Fruit fly (Drosophila melanogaster): ENCODE measurements around the gene CG12093.

Gene CG12093

DNA sequence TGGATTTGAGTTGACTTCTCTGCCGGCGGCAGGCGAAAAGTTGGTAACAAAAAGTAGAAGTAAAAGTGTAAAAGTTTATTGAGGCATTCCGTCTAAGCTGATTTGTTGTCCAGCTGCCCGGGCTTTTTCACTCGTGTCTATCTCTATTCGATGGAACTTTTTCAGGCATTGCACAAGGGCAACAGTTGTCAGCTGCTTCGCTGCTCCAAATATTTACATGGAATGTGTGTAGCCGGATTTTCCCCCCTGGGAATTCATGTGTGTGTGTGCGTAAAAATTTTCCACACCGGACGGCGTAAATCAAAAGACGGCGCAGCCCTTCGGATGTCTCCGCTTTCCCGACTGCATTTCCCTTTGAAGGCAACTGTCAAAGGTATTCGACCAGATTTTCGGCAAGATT, 28.8 kb downstream of the CG12093 start:
- TF ChIP-seq psq (GFP tag; optimal IDR thresholded peaks at IDR 0.05) (no peak), Myc (optimal IDR thresholded peaks at IDR 0.05) (no peak), HLH106 (tag; optimal IDR thresholded peaks at IDR 0.05) (no peak), sv (GFP tag; optimal IDR thresholded peaks at IDR 0.05) (no peak), woc (GFP tag; optimal IDR thresholded peaks at IDR 0.05) (no peak), dmrt93B (GFP tag; optimal IDR thresholded peaks at IDR 0.05) (no peak), CG9705 (GFP tag; optimal IDR thresholded peaks at IDR 0.05) (no peak), CG32264 (GFP tag; optimal IDR thresholded peaks at IDR 0.05) (no peak), Dif (GFP tag; optimal IDR thresholded peaks at IDR 0.05; ENCODE audit: partially characterized antibody) (no peak), Mio (GFP tag; optimal IDR thresholded peaks at IDR 0.05) (no peak), Vsx2 (GFP tag; optimal IDR thresholded peaks at IDR 0.05; ENCODE audit: partially characterized antibody) (no peak), GATAd (GFP tag; optimal IDR thresholded peaks at IDR 0.05) (no peak), lola (GFP tag; optimal IDR thresholded peaks at IDR 0.05) (no peak), fru (GFP tag; optimal IDR thresholded peaks at IDR 0.05) (no peak)

DNA sequence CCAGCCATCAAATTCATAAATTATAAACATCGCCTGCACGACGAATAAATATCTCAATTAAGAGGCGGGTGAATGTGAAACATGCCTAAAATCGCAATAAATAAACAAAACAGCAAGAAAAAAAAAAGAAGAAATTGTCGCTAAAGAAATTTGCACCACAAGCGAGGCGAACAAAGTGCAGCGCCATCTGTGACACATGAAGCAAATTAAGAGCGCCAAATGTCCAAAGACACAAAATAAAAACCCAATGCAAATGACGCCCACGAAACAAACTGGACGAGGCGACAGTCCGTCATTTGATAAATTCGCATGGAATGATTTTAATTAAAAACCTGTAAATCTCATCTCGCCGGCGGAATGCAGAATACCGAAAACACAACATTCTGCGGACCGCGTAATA, 30.1 kb downstream of the CG12093 start:
- TF ChIP-seq Jra (GFP tag; optimal IDR thresholded peaks at IDR 0.05) (no peak), psq (GFP tag; optimal IDR thresholded peaks at IDR 0.05) (no peak), lola (GFP tag; optimal IDR thresholded peaks at IDR 0.05) (no peak), jim (GFP tag; optimal IDR thresholded peaks at IDR 0.05) (no peak), GATAd (GFP tag; optimal IDR thresholded peaks at IDR 0.05) (no peak), Dif (GFP tag; optimal IDR thresholded peaks at IDR 0.05; ENCODE audit: partially characterized antibody) (no peak), Hnf4 (GFP tag; optimal IDR thresholded peaks at IDR 0.05) (no peak), woc (GFP tag; optimal IDR thresholded peaks at IDR 0.05) (no peak), tai (GFP tag; optimal IDR thresholded peaks at IDR 0.05) (no peak), Sp1 (GFP tag; optimal IDR thresholded peaks at IDR 0.05) (no peak), CrebA (GFP tag; optimal IDR thresholded peaks at IDR 0.05; ENCODE audit: borderline replicate concordance) (no peak), Rel (GFP tag; optimal IDR thresholded peaks at IDR 0.05) (no peak), Rel (tag; optimal IDR thresholded peaks at IDR 0.05) (no peak), brk (GFP tag; optimal IDR thresholded peaks at IDR 0.05) (no peak), fru (GFP tag; optimal IDR thresholded peaks at IDR 0.05) (no peak), CG9705 (GFP tag; optimal IDR thresholded peaks at IDR 0.05) (no peak)

- no peak for TF ChIP-seq Hr83 (GFP tag; optimal IDR thresholded peaks at IDR 0.05; ENCODE audit: poor library complexity, severe bottlenecking)
- no peak for TF ChIP-seq sage (GFP tag; optimal IDR thresholded peaks at IDR 0.05)
- no peak for TF ChIP-seq jim (GFP tag; optimal IDR thresholded peaks at IDR 0.05)
- TF ChIP-seq Myc (optimal IDR thresholded peaks at IDR 0.05) = no peak
These were observed 34.4 kb downstream of the CG12093 start, which contains the start of gene Acp62F for dm6 chr3L:2739450-2739849. Acp62F (plus strand) TSS chr3L:2739750.

DNA sequence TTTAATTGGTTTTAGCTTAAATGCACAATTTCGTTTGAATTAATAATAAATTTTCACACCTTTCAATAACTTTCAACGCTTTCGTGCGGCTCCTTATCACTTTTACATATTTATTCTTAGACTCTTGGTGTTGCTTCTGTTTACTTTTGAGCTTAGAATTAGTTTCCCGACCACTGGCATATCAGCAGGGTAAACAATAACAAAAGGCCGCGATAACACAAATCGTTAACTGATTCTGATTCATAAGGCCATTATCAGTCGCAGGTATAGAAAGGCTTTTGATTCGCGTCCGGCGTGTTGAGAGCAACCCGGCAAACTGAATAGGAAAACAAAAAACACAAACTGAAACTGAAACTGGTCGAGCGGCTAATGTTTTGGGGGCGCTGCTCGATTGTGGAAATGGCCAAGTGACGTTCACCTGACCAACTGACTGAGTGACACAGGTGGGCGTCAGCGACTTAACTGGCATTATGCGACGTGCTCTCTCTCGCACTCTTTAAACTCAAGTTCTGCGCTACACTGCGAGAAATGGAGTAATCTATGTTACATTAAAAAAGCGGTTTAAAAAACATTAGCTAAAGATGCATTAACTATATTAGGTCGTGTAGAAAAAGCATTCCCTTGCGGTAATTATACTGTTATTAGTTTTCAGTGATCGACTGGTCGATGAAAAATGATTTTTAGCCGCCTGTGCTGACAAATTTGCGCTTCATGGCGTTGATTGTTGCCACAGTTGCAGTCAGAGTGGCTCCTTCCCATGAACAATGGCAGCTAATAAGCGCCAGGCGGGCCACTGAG, 39.2 kb downstream of the CG12093 start:
- TF ChIP-seq ey (GFP tag; optimal IDR thresholded peaks at IDR 0.05) (peak; percentile 1), h (GFP tag; optimal IDR thresholded peaks at IDR 0.05) (peak; percentile 15), woc (GFP tag; optimal IDR thresholded peaks at IDR 0.05) (no peak)

DNA sequence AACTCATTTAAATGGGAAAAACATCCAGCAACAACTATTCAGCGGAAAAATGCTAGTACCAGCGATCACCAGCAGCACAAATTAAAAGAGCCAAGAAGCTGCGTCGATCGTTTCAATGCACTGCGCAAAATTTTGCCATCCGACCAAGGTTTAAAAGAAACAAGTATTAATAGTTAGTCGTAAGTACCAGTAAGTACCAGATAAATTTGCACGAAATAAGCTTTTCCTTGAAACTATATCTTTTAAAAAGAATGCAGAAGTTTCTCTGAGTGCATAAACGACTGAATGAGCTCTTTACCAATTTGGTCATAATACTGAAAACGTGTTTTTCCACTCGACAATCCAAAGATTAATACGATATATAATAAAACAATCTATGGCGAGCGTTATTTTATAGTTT, 40.6 kb downstream of the CG12093 start:
- TF ChIP-seq OdsH (GFP tag; optimal IDR thresholded peaks at IDR 0.05) (peak; percentile 16), foxo (GFP tag; optimal IDR thresholded peaks at IDR 0.05) (peak in 1 of 2 experiments; percentile 48), ey (GFP tag; optimal IDR thresholded peaks at IDR 0.05) (peak; percentile 44), N (GFP tag; optimal IDR thresholded peaks at IDR 0.05) (no peak), sv (GFP tag; optimal IDR thresholded peaks at IDR 0.05) (peak; percentile 44), h (GFP tag; optimal IDR thresholded peaks at IDR 0.05) (peak; percentile 45), GATAd (GFP tag; optimal IDR thresholded peaks at IDR 0.05) (no peak), br (GFP tag; optimal IDR thresholded peaks at IDR 0.05) (peak; percentile 29), fru (GFP tag; optimal IDR thresholded peaks at IDR 0.05) (peak; percentile 28), rgr (GFP tag; optimal IDR thresholded peaks at IDR 0.05) (peak; percentile 28), Hnf4 (GFP tag; optimal IDR thresholded peaks at IDR 0.05) (no peak)
